Worm (Caenorhabditis elegans) whole organism, L3 larva: ENCODE results near the gene xbp-1.
A peak's percentile ranks its signal among the peaks of the same experiment; 100 is the strongest.

Experiments used
- R02D3.7 ChIP-seq: fragments of 150-350 bp; optimal IDR thresholded peaks from 2 replicates; lab custom pipeline; 2014; ENCODE audit warnings: missing biosample characterization, missing genetic modification characterization
- ZK546.5 ChIP-seq: sonication (generic microtip); optimal IDR thresholded peaks from 2 replicates; lab custom pipeline; 2017; ENCODE audit warnings: missing biosample characterization, missing genetic modification characterization
- aly-2 ChIP-seq: fragments of 150-350 bp; optimal IDR thresholded peaks from 2 replicates; lab custom pipeline; 2014; ENCODE audit warnings: missing biosample characterization, missing genetic modification characterization
- ama-1 ChIP-seq: fragments of 150-350 bp; optimal IDR thresholded peaks from 2 replicates; lab custom pipeline; 2018
- ceh-16 ChIP-seq: sonication (generic microtip); optimal IDR thresholded peaks from 2 replicates; lab custom pipeline; 2017; ENCODE audit warnings: missing biosample characterization, missing genetic modification characterization
- ceh-28 ChIP-seq: fragments of 150-350 bp; optimal IDR thresholded peaks from 2 replicates; lab custom pipeline; 2014; ENCODE audit warnings: missing biosample characterization, missing genetic modification reagents, missing genetic modification characterization
- ceh-82 ChIP-seq: fragments of 150-350 bp; optimal IDR thresholded peaks from 2 replicates; lab custom pipeline; 2014; ENCODE audit warnings: missing biosample characterization, missing genetic modification characterization
- ceh-9 ChIP-seq: sonication (generic microtip); optimal IDR thresholded peaks from 2 replicates; lab custom pipeline; 2018; ENCODE audit warnings: missing biosample characterization, missing genetic modification characterization
- daf-12 ChIP-seq: fragments of 150-350 bp; optimal IDR thresholded peaks from 2 replicates; lab custom pipeline; 2014; ENCODE audit warnings: missing biosample characterization, missing genetic modification reagents, missing genetic modification characterization
- egl-27 ChIP-seq: sonication (generic microtip); optimal IDR thresholded peaks from 4 replicates; lab custom pipeline; 2017; ENCODE audit warnings: missing biosample characterization, missing genetic modification reagents, missing genetic modification characterization
- egl-5 ChIP-seq: fragments of 150-350 bp; optimal IDR thresholded peaks from 2 replicates; lab custom pipeline; 2017; ENCODE audit warnings: missing biosample characterization, missing genetic modification reagents, missing genetic modification characterization, inconsistent platforms
- elt-1 ChIP-seq: fragments of 150-350 bp; optimal IDR thresholded peaks from 2 replicates; lab custom pipeline; 2014; ENCODE audit warnings: missing biosample characterization, missing genetic modification characterization
- elt-2 ChIP-seq: sonication (generic microtip); optimal IDR thresholded peaks from 2 replicates; lab custom pipeline; 2016; ENCODE audit warnings: missing genetic modification reagents, mild to moderate bottlenecking, missing genetic modification characterization, missing compliant biosample characterization
- elt-3 ChIP-seq, 3 experiments: fragments of 150-350 bp in 1 of 3; sonication (generic microtip) in 2 of 3; optimal IDR thresholded peaks; 2 replicates in 2 of 3; 4 replicates in 1 of 3; lab custom pipeline; 2014 to 2017; ENCODE audit warnings: missing biosample characterization in 3 of 3, missing genetic modification characterization in 3 of 3
- eor-1 ChIP-seq, 2 experiments: fragments of 150-350 bp; optimal IDR thresholded peaks; 2 replicates each; lab custom pipeline; 2014 to 2018; ENCODE audit warnings: missing biosample characterization in 2 of 2, missing genetic modification characterization in 2 of 2
- fkh-10 ChIP-seq: sonication (generic microtip); optimal IDR thresholded peaks from 2 replicates; lab custom pipeline; 2017; ENCODE audit warnings: missing biosample characterization, missing genetic modification reagents, missing genetic modification characterization
- fkh-2 ChIP-seq: fragments of 150-350 bp; optimal IDR thresholded peaks from 2 replicates; lab custom pipeline; 2014; ENCODE audit warnings: missing biosample characterization, missing genetic modification reagents, missing genetic modification characterization
- fos-1 ChIP-seq: fragments of 150-350 bp; optimal IDR thresholded peaks from 2 replicates; lab custom pipeline; 2014; ENCODE audit warnings: missing biosample characterization, missing genetic modification characterization
- hmg-11 ChIP-seq: sonication (generic microtip); optimal IDR thresholded peaks from 2 replicates; lab custom pipeline; 2016; ENCODE audit warnings: missing genetic modification characterization, missing compliant biosample characterization
- jun-1 ChIP-seq: fragments of 150-350 bp; optimal IDR thresholded peaks from 2 replicates; lab custom pipeline; 2014; ENCODE audit warnings: missing biosample characterization, missing genetic modification reagents, missing genetic modification characterization
- lin-15B ChIP-seq: fragments of 150-350 bp; optimal IDR thresholded peaks from 2 replicates; lab custom pipeline; 2014; ENCODE audit warnings: missing biosample characterization, missing genetic modification characterization
- lin-39 ChIP-seq: fragments of 150-350 bp; optimal IDR thresholded peaks from 2 replicates; lab custom pipeline; 2018; ENCODE audit warnings: missing biosample characterization, missing genetic modification reagents, missing genetic modification characterization
- lsy-12 ChIP-seq: sonication (generic microtip); optimal IDR thresholded peaks from 2 replicates; lab custom pipeline; 2016; ENCODE audit warnings: mild to moderate bottlenecking, missing genetic modification characterization, missing compliant biosample characterization
- mdl-1 ChIP-seq: fragments of 150-350 bp; optimal IDR thresholded peaks from 2 replicates; lab custom pipeline; 2014; ENCODE audit warnings: missing biosample characterization, missing genetic modification characterization
- mml-1 ChIP-seq: fragments of 150-350 bp; sonication (generic microtip); optimal IDR thresholded peaks from 3 replicates; lab custom pipeline; 2014; ENCODE audit warnings: missing biosample characterization, missing genetic modification characterization
- nfya-1 ChIP-seq: sonication (generic microtip); optimal IDR thresholded peaks from 2 replicates; lab custom pipeline; 2017; ENCODE audit warnings: missing genetic modification characterization, mild to moderate bottlenecking, missing compliant biosample characterization, antibody characterized with exemption, moderate library complexity; ENCODE audit not compliant: insufficient read depth
- nhr-11 ChIP-seq: fragments of 150-350 bp; optimal IDR thresholded peaks from 2 replicates; lab custom pipeline; 2014; ENCODE audit warnings: missing biosample characterization, missing genetic modification characterization
- nhr-12 ChIP-seq: fragments of 150-350 bp; optimal IDR thresholded peaks from 2 replicates; lab custom pipeline; 2014; ENCODE audit warnings: missing biosample characterization, missing genetic modification characterization
- nhr-23 ChIP-seq: fragments of 150-350 bp; optimal IDR thresholded peaks from 2 replicates; lab custom pipeline; 2014; ENCODE audit warnings: missing biosample characterization, missing genetic modification reagents, missing genetic modification characterization
- nhr-237 ChIP-seq: fragments of 150-350 bp; optimal IDR thresholded peaks from 2 replicates; lab custom pipeline; 2014; ENCODE audit warnings: missing biosample characterization, missing genetic modification characterization
- nhr-25 ChIP-seq: sonication (generic microtip); optimal IDR thresholded peaks from 2 replicates; lab custom pipeline; 2017; ENCODE audit warnings: missing biosample characterization, missing genetic modification characterization
- nhr-28 ChIP-seq: fragments of 150-350 bp; optimal IDR thresholded peaks from 2 replicates; lab custom pipeline; 2014; ENCODE audit warnings: missing biosample characterization, missing genetic modification characterization
- nhr-43 ChIP-seq: sonication (generic microtip); optimal IDR thresholded peaks from 2 replicates; lab custom pipeline; 2016; ENCODE audit warnings: mild to moderate bottlenecking, missing genetic modification characterization, missing compliant biosample characterization; ENCODE audit not compliant: poor library complexity, severe bottlenecking
- nhr-67 ChIP-seq: fragments of 150-350 bp; optimal IDR thresholded peaks from 2 replicates; lab custom pipeline; 2014; ENCODE audit warnings: missing biosample characterization, missing genetic modification characterization
- nhr-76 ChIP-seq: fragments of 150-350 bp; sonication (generic microtip); optimal IDR thresholded peaks from 5 replicates; lab custom pipeline; 2014; ENCODE audit warnings: missing biosample characterization, missing genetic modification characterization
- nhr-77 ChIP-seq: fragments of 150-350 bp; optimal IDR thresholded peaks from 2 replicates; lab custom pipeline; 2014; ENCODE audit warnings: missing biosample characterization, missing genetic modification characterization
- pha-4 ChIP-seq: fragments of 150-350 bp; optimal IDR thresholded peaks from 2 replicates; lab custom pipeline; 2014; ENCODE audit warnings: missing biosample characterization, missing genetic modification reagents, missing genetic modification characterization
- pqm-1 ChIP-seq: fragments of 150-350 bp; optimal IDR thresholded peaks from 2 replicates; lab custom pipeline; 2017; ENCODE audit warnings: missing biosample characterization, missing genetic modification characterization, inconsistent platforms
- sea-2 ChIP-seq: fragments of 150-350 bp; sonication (generic microtip); optimal IDR thresholded peaks from 4 replicates; lab custom pipeline; 2014; ENCODE audit warnings: missing biosample characterization, missing genetic modification reagents, missing genetic modification characterization
- skn-1 ChIP-seq: fragments of 150-350 bp; optimal IDR thresholded peaks from 2 replicates; lab custom pipeline; 2014; ENCODE audit warnings: missing biosample characterization, missing genetic modification characterization
- snpc-4 ChIP-seq: fragments of 150-350 bp; optimal IDR thresholded peaks from 2 replicates; lab custom pipeline; 2014; ENCODE audit warnings: missing biosample characterization, missing genetic modification characterization
- tbx-2 ChIP-seq: sonication (generic microtip); optimal IDR thresholded peaks from 2 replicates; lab custom pipeline; 2016; ENCODE audit warnings: mild to moderate bottlenecking, missing genetic modification characterization, missing compliant biosample characterization
- unc-39 ChIP-seq: sonication (generic microtip); optimal IDR thresholded peaks from 4 replicates; lab custom pipeline; 2017; ENCODE audit warnings: missing biosample characterization, missing genetic modification characterization
- unc-62 ChIP-seq: fragments of 150-350 bp; sonication (generic microtip); optimal IDR thresholded peaks from 4 replicates; lab custom pipeline; 2014; ENCODE audit warnings: missing biosample characterization, missing genetic modification reagents, missing genetic modification characterization
- zag-1 ChIP-seq: fragments of 150-350 bp; optimal IDR thresholded peaks from 2 replicates; lab custom pipeline; 2014; ENCODE audit warnings: missing biosample characterization, missing genetic modification characterization
- ztf-11 ChIP-seq: fragments of 150-350 bp; optimal IDR thresholded peaks from 2 replicates; lab custom pipeline; 2014; ENCODE audit warnings: missing biosample characterization, missing genetic modification characterization
- ztf-4 ChIP-seq: fragments of 150-350 bp; optimal IDR thresholded peaks from 2 replicates; lab custom pipeline; 2014; ENCODE audit warnings: missing biosample characterization, missing genetic modification characterization

xbp-1 gene

ce11 chrIII:4237660-4238059 lies 44.1 kb downstream of the xbp-1 start:
- TF ChIP-seq zag-1 (tag; lab: Kevin White, UChicago): no peak
- TF ChIP-seq nfya-1 (tag; lab: Kevin White, UChicago): peak; percentile 91
- TF ChIP-seq nhr-12 (tag; lab: Kevin White, UChicago): no peak
- peak; percentile 55 for TF ChIP-seq skn-1 (tag; lab: Kevin White, UChicago)
- TF ChIP-seq R02D3.7: peak; percentile 69
- TF ChIP-seq ztf-11: no peak
- no peak for TF ChIP-seq ceh-16 (tag; lab: Kevin White, UChicago)
- no peak for TF ChIP-seq unc-39
- TF ChIP-seq fkh-10: peak; percentile 63
- peak; percentile 94 for TF ChIP-seq nhr-23 (tag; lab: Kevin White, UChicago)
- TF ChIP-seq pqm-1 (tag; lab: Kevin White, UChicago): peak; percentile 89
- TF ChIP-seq jun-1 (tag; lab: Kevin White, UChicago): peak; percentile 97
- peak; percentile 96 for TF ChIP-seq nhr-43
- TF ChIP-seq mdl-1: peak; percentile 93
- TF ChIP-seq unc-62: peak; percentile 85
- peak; percentile 100 for TF ChIP-seq nhr-11 (tag; lab: Kevin White, UChicago)
- no peak for TF ChIP-seq elt-3 (tag; optimal IDR thresholded peaks at IDR 0.05; lab: Kevin White, UChicago)
- peak; percentile 61 for TF ChIP-seq snpc-4 (tag; lab: Kevin White, UChicago)
- peak; percentile 28 for TF ChIP-seq daf-12 (tag; lab: Kevin White, UChicago)
- peak; percentile 74 for TF ChIP-seq ceh-28 (tag; lab: Kevin White, UChicago)
- TF ChIP-seq ceh-9 (tag; lab: Kevin White, UChicago): no peak
- peak; percentile 89 for TF ChIP-seq lin-39 (tag; lab: Kevin White, UChicago)
- peak; percentile 97 for TF ChIP-seq nhr-25 (tag; lab: Kevin White, UChicago)
- TF ChIP-seq aly-2 (tag; lab: Kevin White, UChicago): no peak
- peak; percentile 64 for TF ChIP-seq sea-2 (GFP tag; lab: Kevin White, UChicago)
- TF ChIP-seq ceh-82 (tag; lab: Kevin White, UChicago): no peak
- peak; percentile 60 for TF ChIP-seq lin-15B
- peak; percentile 62 for TF ChIP-seq egl-5 (tag; lab: Kevin White, UChicago)
- no peak for TF ChIP-seq nhr-28 (tag; lab: Kevin White, UChicago)
- TF ChIP-seq nhr-76 (tag; lab: Kevin White, UChicago): no peak
- no peak for TF ChIP-seq fkh-2 (tag; lab: Kevin White, UChicago)
- TF ChIP-seq tbx-2 (tag; lab: Kevin White, UChicago): peak; percentile 76
- no peak for TF ChIP-seq ZK546.5 (tag; lab: Kevin White, UChicago)
- TF ChIP-seq ama-1 (lab: Kevin White, UChicago): no peak
- peak; percentile 99 for TF ChIP-seq pha-4 (tag; lab: Kevin White, UChicago)
- peak; percentile 49 for TF ChIP-seq nhr-77 (tag; lab: Kevin White, UChicago)
- peak; percentile 76 for TF ChIP-seq elt-1
- no peak for TF ChIP-seq eor-1 (tag; optimal IDR thresholded peaks at IDR 0.05; lab: Kevin White, UChicago)
- TF ChIP-seq nhr-237 (tag; lab: Kevin White, UChicago): no peak
- peak; percentile 76 for TF ChIP-seq egl-27 (tag; lab: Kevin White, UChicago)
- TF ChIP-seq nhr-67: no peak
- peak; percentile 89 for TF ChIP-seq elt-2 (tag; lab: Kevin White, UChicago)
- peak; percentile 12 for TF ChIP-seq ztf-4 (tag; lab: Kevin White, UChicago)
- peak; percentile 81 for TF ChIP-seq fos-1 (tag; lab: Kevin White, UChicago)
- peak; percentile 97 for TF ChIP-seq lsy-12 (tag; lab: Kevin White, UChicago)
- TF ChIP-seq hmg-11 (tag; lab: Kevin White, UChicago): peak; percentile 82
- no peak for TF ChIP-seq mml-1
